Fruit fly (Drosophila melanogaster) whole organism, larva: ENCODE measurements around the gene Or85d.

Experiments used
- noc ChIP-seq: fragments of 200-800 bp; sonication (Bioruptor generic); optimal IDR thresholded peaks from 3 replicates; lab custom pipeline; 2019; ENCODE audit warnings: missing biosample characterization, mild to moderate bottlenecking, missing genetic modification characterization, moderate library complexity

Or85d gene

DNA sequence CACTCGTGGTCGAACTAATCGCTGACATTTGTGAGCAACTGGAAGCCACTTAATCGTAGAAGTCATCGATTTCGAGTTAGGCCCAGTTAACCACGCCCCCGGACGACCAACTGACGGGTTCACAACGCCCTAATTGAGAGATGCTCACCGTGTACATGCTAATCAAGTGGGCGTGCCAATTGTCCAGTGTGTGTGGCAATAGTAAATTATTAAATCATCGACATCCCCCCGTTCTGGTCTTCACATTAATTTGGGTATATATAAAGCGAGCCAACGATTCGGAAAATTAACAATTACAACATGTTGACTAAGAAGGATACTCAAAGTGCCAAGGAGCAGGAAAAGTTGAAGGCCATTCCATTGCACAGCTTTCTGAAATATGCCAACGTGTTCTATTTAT lies at the start of gene Or85d:
Gene Or85d (plus strand): TSS at position 301 of the 400 bp plus-strand sequence.
- no peak for TF ChIP-seq noc (tag; lab: Kevin White, UChicago)

DNA sequence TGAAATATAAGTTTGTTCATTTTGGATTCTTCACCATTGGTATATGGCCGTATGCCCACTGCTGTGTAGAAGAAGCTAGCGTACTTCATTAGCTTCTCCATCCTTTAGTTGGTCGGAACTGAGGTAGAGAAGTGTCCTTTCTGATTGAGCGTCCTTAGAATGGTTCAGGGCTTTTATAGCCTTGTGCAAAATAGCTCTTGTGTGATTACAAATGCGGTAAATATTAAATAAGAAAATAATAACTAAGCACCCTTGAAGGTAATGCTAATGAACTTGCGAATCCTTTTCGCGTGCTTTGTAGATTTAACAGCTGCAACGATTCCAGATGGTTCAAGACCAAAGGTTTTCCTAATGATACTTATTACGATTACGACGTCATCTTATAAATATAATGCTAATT lies 41.1 kb upstream of the Or85d start, which contains the start of gene Or85b:
Gene Or85b (minus strand): TSS at position 101 of the 400 bp plus-strand sequence.
- no peak for TF ChIP-seq noc (tag; lab: Kevin White, UChicago)

DNA sequence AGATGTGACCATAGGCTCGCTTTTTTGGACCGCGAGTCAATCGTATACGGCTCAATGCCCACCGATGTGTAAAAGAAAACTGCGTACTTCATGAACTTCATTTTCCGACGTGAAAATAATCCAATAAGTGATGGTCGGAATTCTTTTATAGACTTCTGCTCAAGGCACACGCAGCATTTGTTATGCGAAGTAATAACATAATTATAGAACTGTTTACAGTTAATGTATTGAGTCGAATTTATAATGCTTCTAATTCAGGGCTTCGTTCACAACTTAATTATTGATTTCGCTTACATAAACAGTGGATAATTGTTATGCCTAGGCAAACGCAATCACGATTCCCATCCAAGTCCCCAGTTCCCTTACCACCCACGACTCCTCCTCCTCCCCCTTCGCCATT lies 39.5 kb upstream of the Or85d start, which contains the start of gene Or85c:
Gene Or85c (minus strand): TSS at position 101 of the 400 bp plus-strand sequence.
- TF ChIP-seq noc (tag; lab: Kevin White, UChicago): no peak

DNA sequence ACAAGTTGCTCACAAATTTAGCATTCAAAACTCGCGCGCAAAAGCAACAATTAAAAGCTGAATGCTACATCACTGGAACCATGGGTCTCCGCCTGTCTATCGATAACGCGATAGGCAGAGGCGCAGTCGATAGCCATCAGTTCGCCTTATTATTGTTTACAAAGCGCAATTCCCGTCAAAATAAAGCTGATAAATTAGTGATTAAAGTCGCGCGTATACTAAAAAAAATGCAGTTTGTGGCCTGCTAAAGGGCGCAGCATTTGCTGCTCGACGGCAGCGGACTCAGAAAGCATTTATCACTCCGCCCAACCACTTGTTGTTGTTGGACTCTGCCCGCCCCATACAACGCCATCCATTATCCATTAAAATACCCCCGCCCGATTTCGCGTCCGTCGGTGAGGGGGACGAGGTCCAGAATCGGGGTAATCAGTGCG lies 34.6 kb upstream of the Or85d start, which contains the start of gene CG11737:
Gene CG11737 (plus strand): TSS at position 117 of the 434 bp plus-strand sequence.
- TF ChIP-seq noc (tag; lab: Kevin White, UChicago): no peak

DNA sequence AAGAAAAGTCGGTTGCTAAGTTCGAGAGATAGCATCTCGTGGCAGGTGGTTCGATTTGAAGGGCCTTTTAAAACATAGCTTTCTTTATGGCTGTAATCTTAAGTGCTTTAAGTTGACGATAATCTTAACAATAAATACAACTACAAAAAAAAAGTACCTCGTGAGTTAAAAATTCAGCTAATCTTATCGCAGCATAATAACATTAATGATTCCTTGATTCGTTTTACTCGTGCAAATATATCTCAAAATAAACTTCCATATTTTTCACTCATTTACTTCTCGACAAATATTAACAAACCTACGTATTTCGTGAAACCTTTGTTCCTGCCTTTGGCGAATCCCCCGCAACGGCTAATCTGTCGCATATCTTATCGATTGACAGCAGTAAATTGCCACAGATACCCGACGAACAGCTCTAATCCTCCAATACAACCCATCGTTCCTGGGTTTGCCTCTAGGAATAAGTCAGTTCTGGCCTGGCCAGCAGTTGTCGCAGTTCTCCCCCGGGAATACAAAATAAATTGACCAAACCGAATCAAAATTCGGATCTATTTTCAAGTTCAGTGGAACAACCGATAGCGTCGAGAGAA lies 33.7 kb upstream of the Or85d start:
- no peak for TF ChIP-seq noc (tag; lab: Kevin White, UChicago)

DNA sequence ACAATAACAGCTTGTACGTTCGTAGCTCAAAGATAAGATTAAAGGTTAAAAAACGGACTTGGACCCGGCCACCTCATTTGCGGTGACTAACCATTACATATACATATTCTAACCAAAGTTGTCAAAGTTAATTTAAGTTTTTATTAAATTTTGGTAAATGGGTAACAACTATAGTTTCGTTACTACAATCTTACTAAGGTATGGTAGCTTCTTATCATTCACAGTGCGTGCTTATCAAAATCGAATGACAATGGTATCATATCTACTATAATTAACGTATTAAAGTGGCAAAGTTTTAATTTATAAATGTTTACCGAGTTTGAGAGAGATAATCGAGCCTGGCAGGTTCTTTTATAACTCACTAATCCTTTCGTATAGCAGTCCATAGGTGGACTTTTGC lies 33.3 kb upstream of the Or85d start:
- TF ChIP-seq noc (tag; lab: Kevin White, UChicago): no peak

DNA sequence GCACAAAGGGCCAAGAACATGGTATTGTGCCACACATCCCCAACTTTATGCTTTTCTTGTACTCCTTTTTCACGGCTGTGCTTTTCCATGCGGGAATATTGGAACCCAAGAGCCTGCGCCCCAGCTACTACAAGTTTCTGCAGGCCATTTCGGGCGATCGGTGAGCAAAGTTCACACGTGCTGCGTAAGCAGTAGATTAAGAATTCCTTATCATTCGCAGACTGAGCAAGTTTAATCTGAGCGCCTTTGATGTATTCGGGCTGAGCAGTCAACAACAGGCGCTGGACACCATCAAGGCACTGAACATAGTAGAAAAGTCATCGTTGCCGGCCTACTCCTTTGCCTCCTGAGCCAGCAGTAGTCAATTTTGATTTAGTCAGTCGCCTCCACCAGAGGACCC lies 31.6 kb upstream of the Or85d start:
- no peak for TF ChIP-seq noc (tag; lab: Kevin White, UChicago)

DNA sequence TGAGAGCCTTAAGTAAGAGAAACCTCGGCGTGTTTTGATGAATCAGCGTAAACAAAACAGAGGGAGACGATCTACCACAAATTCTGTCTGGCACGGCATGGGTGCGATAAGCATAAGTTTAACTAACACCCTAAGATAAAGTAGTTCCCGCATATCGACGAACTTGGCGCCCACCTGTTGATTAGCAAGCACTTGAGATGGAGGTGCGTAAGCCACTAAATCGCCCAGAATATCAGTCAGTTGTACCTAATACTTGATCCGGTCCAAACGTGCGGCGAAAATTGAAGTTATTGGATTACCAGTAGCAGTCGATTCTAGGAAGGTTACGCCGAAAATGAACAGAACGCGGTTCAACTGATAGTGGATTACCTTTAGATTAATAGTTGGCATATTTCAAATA lies 30.9 kb upstream of the Or85d start, which contains the start of gene CG31454:
Gene CG31454 (plus strand): TSS at position 160 of the 400 bp plus-strand sequence.
- TF ChIP-seq noc (tag; lab: Kevin White, UChicago): no peak

DNA sequence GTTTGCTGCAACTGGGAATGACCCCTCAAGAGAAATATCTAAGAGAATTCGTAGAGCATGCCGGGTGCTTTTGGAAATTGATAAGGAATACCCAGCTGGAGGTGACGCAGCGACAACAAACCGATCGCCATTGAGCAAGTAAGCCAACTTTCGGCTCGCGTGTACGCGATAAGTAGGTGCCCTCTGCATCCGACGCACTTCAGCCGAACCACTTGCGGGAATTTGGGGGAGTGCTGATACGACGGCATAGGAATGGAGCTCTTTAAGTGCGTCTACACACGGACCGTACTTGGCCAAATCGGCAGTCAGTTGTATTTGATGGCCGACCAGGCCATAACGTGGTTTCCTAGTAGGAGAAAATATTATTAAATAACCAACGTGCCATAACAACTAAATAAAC lies 28.7 kb upstream of the Or85d start, which contains the start of gene CG31259:
Gene CG31259 (plus strand): TSS at position 277 of the 400 bp plus-strand sequence.
- TF ChIP-seq noc (tag; lab: Kevin White, UChicago): no peak

DNA sequence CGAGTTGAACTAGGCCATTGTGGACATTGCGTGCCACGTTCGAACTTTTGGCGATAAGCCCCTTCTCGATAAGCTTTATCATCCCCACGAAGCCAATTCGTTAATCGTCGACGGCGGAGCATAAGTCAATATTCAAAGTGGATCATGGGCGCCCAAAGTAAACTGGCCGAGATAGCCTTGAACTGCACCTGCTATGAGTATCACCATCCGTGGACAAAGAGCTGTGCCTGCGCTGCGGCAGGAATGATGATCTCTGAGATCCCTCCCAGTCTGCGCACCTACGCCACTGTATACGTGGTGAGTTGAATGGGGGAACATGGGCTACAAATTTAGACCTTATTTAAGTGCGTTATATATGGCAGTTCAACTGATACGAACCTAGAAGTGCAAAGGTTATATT lies 28.1 kb upstream of the Or85d start:
- no peak for TF ChIP-seq noc (tag; lab: Kevin White, UChicago)

DNA sequence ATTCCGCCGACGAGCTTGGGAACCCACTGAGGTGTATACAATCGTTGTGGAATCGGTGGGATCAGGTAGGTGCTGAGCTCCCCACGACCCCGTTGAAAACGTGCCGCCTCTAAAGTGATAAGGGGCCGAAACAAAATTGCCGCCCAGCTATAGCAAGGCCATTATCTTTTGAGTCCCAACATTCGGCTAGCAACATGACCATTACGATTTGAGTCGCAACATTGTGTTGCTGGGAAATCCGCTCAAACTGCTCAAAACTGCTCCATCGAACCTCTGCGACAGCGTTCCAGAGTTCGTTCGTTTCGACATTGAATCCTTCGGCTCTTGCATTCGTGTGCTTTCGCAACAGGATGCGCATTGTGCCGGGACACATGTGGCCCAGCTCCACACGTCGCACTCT lies 23.5 kb upstream of the Or85d start, which contains the start of gene CG11741:
Gene CG11741 (minus strand): TSS at position 16 of the 400 bp plus-strand sequence.
- TF ChIP-seq noc (tag; lab: Kevin White, UChicago): no peak

DNA sequence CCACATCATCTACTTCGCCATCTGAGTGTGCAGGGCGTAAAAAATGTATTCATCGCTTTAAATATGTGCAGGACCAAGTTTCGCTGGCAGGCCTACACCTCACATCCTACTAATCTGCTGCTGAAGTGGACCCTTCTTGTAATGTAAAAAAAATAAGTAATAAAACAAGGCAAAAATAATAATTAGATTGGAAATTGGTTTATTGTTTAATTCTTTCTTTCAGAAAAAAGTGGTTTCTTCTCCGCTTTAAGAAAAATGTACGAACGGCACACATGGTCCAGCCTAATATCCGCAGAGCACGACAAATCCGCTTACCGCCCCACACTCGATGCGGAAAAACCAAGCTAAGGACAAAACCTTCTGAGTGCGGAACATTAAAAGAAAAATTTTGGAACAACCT lies 6.5 kb upstream of the Or85d start:
- no peak for TF ChIP-seq noc (tag; lab: Kevin White, UChicago)

DNA sequence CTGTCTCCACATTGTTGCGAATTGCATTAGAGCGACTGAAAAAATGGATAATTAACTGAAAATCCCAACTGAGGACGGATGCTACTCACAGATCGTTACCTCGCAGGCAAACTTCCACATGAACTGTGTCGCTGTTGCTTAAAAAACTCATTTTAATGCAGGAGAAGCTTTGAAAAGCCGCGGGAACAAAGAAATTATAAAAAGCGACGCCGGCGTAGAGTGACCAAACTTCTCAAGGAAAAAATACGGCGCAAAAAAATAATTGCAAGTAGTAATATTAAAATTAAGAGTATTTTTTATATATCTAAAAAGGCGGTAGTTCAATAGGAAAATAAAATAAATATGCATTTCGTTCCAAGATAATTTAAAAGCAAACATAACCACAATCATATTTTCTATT lies 9.1 kb downstream of the Or85d start, which contains the start of gene pch2:
Gene pch2 (minus strand): TSS at position 243 of the 400 bp plus-strand sequence.
- no peak for TF ChIP-seq noc (tag; lab: Kevin White, UChicago)

DNA sequence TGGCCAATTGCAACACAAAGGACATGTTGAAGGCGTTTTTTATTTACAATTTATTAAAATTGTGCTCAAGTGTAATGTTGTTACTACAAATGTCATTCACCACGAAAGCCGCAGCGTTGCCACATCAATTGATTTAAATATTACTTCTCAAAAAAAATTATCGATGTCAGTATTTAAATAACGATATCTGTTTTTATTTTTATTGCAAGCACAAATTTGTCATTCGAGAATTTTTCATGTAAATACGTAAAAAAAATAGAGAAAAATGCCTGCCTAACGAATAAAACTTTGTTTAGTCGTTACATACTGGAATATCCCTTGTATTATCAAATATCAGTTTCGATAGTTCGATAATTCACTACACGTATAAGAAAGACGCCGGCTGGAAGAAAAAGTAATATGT lies 10.1 kb downstream of the Or85d start, which contains the start of the genes mRpS18A and CG31460:
Gene mRpS18A (minus strand): TSS at position 110 of the 403 bp plus-strand sequence.
Gene CG31460 (plus strand): TSS at position 190 of the 403 bp plus-strand sequence.
- no peak for TF ChIP-seq noc (tag; lab: Kevin White, UChicago)

DNA sequence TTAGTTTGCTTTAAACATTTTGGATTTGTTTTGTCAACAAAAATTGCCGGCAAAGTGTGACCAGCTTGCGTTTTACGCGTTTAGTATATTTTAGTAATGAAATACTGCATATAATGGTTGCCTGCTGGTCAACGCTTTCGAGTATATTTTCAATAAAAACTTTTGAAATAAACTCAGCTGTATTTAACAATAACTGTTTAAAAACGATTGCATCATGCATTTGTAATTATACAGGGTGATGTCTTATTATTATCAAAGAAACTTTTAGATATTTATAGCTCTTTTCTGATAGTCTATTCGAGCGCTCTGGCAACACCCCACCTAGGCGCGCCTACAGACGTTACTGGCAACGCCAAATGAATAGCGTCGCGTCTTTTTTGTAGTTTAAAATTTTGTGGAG lies 11.4 kb downstream of the Or85d start, which contains the start of gene Cenp-C:
Gene Cenp-C (plus strand): TSS at position 332 of the 400 bp plus-strand sequence.
- no peak for TF ChIP-seq noc (tag; lab: Kevin White, UChicago)

DNA sequence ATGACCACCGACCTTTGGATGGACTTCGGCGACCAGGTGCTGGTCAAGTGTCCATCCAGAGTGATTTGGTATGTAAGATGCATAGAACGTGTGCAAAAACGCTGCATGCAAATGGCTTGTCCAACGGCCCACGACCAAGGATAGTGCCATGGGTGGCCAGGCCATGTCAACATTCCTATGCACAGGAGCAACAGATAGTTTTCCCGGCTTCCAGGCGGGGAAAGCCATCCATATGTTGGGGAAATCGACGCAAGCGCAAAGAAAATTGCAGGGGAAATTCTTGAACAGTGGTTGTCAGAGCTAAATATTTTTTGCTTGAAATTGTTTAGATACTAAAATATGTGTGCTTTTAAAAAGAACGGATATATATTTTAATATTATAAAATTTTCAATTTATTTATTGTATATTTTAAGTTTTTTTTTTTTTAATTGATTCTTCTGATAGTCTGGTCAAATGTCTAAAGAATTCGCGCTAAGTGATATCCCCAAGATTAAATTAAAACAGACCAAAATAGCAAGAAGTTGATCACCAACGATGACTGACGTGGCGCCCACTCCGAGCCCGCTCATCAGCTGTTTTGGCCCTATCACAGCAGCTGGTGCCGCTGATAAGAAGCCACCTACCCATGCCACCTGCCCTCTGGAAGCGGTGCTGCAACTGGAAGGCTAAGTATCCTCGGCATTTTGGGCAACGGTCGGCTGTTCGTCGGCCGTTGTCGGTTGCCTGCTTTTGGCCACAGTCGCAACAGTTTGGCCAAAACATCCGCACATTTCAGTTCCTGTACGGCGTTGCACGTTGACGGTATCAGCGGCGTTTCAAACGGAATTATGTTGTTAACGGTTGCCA lies 25.2 kb downstream of the Or85d start, which contains the start of gene 5-HT2B:
Gene 5-HT2B (plus strand): TSS at position 797 of the 847 bp plus-strand sequence.
- TF ChIP-seq noc (tag; lab: Kevin White, UChicago): no peak
